Worm (Caenorhabditis elegans) whole organism, L3 larva: ENCODE results near the gene C50C3.1.

Experiments
- R02D3.7 ChIP-seq: fragments of 150-350 bp; optimal IDR thresholded peaks from 2 replicates; lab custom pipeline; 2014; ENCODE audit warnings: missing biosample characterization, missing genetic modification characterization
- ZK546.5 ChIP-seq: sonication (generic microtip); optimal IDR thresholded peaks from 2 replicates; lab custom pipeline; 2017; ENCODE audit warnings: missing biosample characterization, missing genetic modification characterization
- ama-1 ChIP-seq: fragments of 150-350 bp; optimal IDR thresholded peaks from 2 replicates; lab custom pipeline; 2018
- ceh-16 ChIP-seq: sonication (generic microtip); optimal IDR thresholded peaks from 2 replicates; lab custom pipeline; 2017; ENCODE audit warnings: missing biosample characterization, missing genetic modification characterization
- ceh-82 ChIP-seq: fragments of 150-350 bp; optimal IDR thresholded peaks from 2 replicates; lab custom pipeline; 2014; ENCODE audit warnings: missing biosample characterization, missing genetic modification characterization
- daf-12 ChIP-seq: fragments of 150-350 bp; optimal IDR thresholded peaks from 2 replicates; lab custom pipeline; 2014; ENCODE audit warnings: missing biosample characterization, missing genetic modification reagents, missing genetic modification characterization
- egl-5 ChIP-seq: fragments of 150-350 bp; optimal IDR thresholded peaks from 2 replicates; lab custom pipeline; 2017; ENCODE audit warnings: missing biosample characterization, missing genetic modification reagents, missing genetic modification characterization, inconsistent platforms
- elt-1 ChIP-seq: fragments of 150-350 bp; optimal IDR thresholded peaks from 2 replicates; lab custom pipeline; 2014; ENCODE audit warnings: missing biosample characterization, missing genetic modification characterization
- elt-2 ChIP-seq: sonication (generic microtip); optimal IDR thresholded peaks from 2 replicates; lab custom pipeline; 2016; ENCODE audit warnings: missing genetic modification reagents, mild to moderate bottlenecking, missing genetic modification characterization, missing compliant biosample characterization
- elt-3 ChIP-seq, 3 experiments: fragments of 150-350 bp in 1 of 3; sonication (generic microtip) in 2 of 3; optimal IDR thresholded peaks; 2 replicates in 2 of 3; 4 replicates in 1 of 3; lab custom pipeline; 2014 to 2017; ENCODE audit warnings: missing biosample characterization in 3 of 3, missing genetic modification characterization in 3 of 3
- fkh-10 ChIP-seq: sonication (generic microtip); optimal IDR thresholded peaks from 2 replicates; lab custom pipeline; 2017; ENCODE audit warnings: missing biosample characterization, missing genetic modification reagents, missing genetic modification characterization
- fkh-2 ChIP-seq: fragments of 150-350 bp; optimal IDR thresholded peaks from 2 replicates; lab custom pipeline; 2014; ENCODE audit warnings: missing biosample characterization, missing genetic modification reagents, missing genetic modification characterization
- fos-1 ChIP-seq: fragments of 150-350 bp; optimal IDR thresholded peaks from 2 replicates; lab custom pipeline; 2014; ENCODE audit warnings: missing biosample characterization, missing genetic modification characterization
- hmg-11 ChIP-seq: sonication (generic microtip); optimal IDR thresholded peaks from 2 replicates; lab custom pipeline; 2016; ENCODE audit warnings: missing genetic modification characterization, missing compliant biosample characterization
- jun-1 ChIP-seq: fragments of 150-350 bp; optimal IDR thresholded peaks from 2 replicates; lab custom pipeline; 2014; ENCODE audit warnings: missing biosample characterization, missing genetic modification reagents, missing genetic modification characterization
- lin-15B ChIP-seq: fragments of 150-350 bp; optimal IDR thresholded peaks from 2 replicates; lab custom pipeline; 2014; ENCODE audit warnings: missing biosample characterization, missing genetic modification characterization
- lin-39 ChIP-seq: fragments of 150-350 bp; optimal IDR thresholded peaks from 2 replicates; lab custom pipeline; 2018; ENCODE audit warnings: missing biosample characterization, missing genetic modification reagents, missing genetic modification characterization
- lsy-12 ChIP-seq: sonication (generic microtip); optimal IDR thresholded peaks from 2 replicates; lab custom pipeline; 2016; ENCODE audit warnings: mild to moderate bottlenecking, missing genetic modification characterization, missing compliant biosample characterization
- mdl-1 ChIP-seq: fragments of 150-350 bp; optimal IDR thresholded peaks from 2 replicates; lab custom pipeline; 2014; ENCODE audit warnings: missing biosample characterization, missing genetic modification characterization
- mml-1 ChIP-seq: fragments of 150-350 bp; sonication (generic microtip); optimal IDR thresholded peaks from 3 replicates; lab custom pipeline; 2014; ENCODE audit warnings: missing biosample characterization, missing genetic modification characterization
- nfya-1 ChIP-seq: sonication (generic microtip); optimal IDR thresholded peaks from 2 replicates; lab custom pipeline; 2017; ENCODE audit warnings: missing genetic modification characterization, mild to moderate bottlenecking, missing compliant biosample characterization, antibody characterized with exemption, moderate library complexity; ENCODE audit not compliant: insufficient read depth
- nhr-11 ChIP-seq: fragments of 150-350 bp; optimal IDR thresholded peaks from 2 replicates; lab custom pipeline; 2014; ENCODE audit warnings: missing biosample characterization, missing genetic modification characterization
- nhr-12 ChIP-seq: fragments of 150-350 bp; optimal IDR thresholded peaks from 2 replicates; lab custom pipeline; 2014; ENCODE audit warnings: missing biosample characterization, missing genetic modification characterization
- nhr-23 ChIP-seq: fragments of 150-350 bp; optimal IDR thresholded peaks from 2 replicates; lab custom pipeline; 2014; ENCODE audit warnings: missing biosample characterization, missing genetic modification reagents, missing genetic modification characterization
- nhr-25 ChIP-seq: sonication (generic microtip); optimal IDR thresholded peaks from 2 replicates; lab custom pipeline; 2017; ENCODE audit warnings: missing biosample characterization, missing genetic modification characterization
- nhr-28 ChIP-seq: fragments of 150-350 bp; optimal IDR thresholded peaks from 2 replicates; lab custom pipeline; 2014; ENCODE audit warnings: missing biosample characterization, missing genetic modification characterization
- nhr-67 ChIP-seq: fragments of 150-350 bp; optimal IDR thresholded peaks from 2 replicates; lab custom pipeline; 2014; ENCODE audit warnings: missing biosample characterization, missing genetic modification characterization
- nhr-76 ChIP-seq: fragments of 150-350 bp; sonication (generic microtip); optimal IDR thresholded peaks from 5 replicates; lab custom pipeline; 2014; ENCODE audit warnings: missing biosample characterization, missing genetic modification characterization
- nhr-77 ChIP-seq: fragments of 150-350 bp; optimal IDR thresholded peaks from 2 replicates; lab custom pipeline; 2014; ENCODE audit warnings: missing biosample characterization, missing genetic modification characterization
- pha-4 ChIP-seq: fragments of 150-350 bp; optimal IDR thresholded peaks from 2 replicates; lab custom pipeline; 2014; ENCODE audit warnings: missing biosample characterization, missing genetic modification reagents, missing genetic modification characterization
- pqm-1 ChIP-seq: fragments of 150-350 bp; optimal IDR thresholded peaks from 2 replicates; lab custom pipeline; 2017; ENCODE audit warnings: missing biosample characterization, missing genetic modification characterization, inconsistent platforms
- sea-2 ChIP-seq: fragments of 150-350 bp; sonication (generic microtip); optimal IDR thresholded peaks from 4 replicates; lab custom pipeline; 2014; ENCODE audit warnings: missing biosample characterization, missing genetic modification reagents, missing genetic modification characterization
- skn-1 ChIP-seq: fragments of 150-350 bp; optimal IDR thresholded peaks from 2 replicates; lab custom pipeline; 2014; ENCODE audit warnings: missing biosample characterization, missing genetic modification characterization
- snpc-4 ChIP-seq: fragments of 150-350 bp; optimal IDR thresholded peaks from 2 replicates; lab custom pipeline; 2014; ENCODE audit warnings: missing biosample characterization, missing genetic modification characterization
- tbx-2 ChIP-seq: sonication (generic microtip); optimal IDR thresholded peaks from 2 replicates; lab custom pipeline; 2016; ENCODE audit warnings: mild to moderate bottlenecking, missing genetic modification characterization, missing compliant biosample characterization
- ztf-11 ChIP-seq: fragments of 150-350 bp; optimal IDR thresholded peaks from 2 replicates; lab custom pipeline; 2014; ENCODE audit warnings: missing biosample characterization, missing genetic modification characterization

C50C3.1 gene

ce11 chrIII:8237827-8238226 lies 46.0 kb downstream of the C50C3.1 start, which contains the start of gene tsp-2:
tsp-2 (minus strand) TSS chrIII:8237935.
- TF ChIP-seq tbx-2 (no peak), nhr-23 (tag; lab: Kevin White, UChicago) (no peak), elt-2 (tag; lab: Kevin White, UChicago) (peak; percentile 86), elt-3 (tag; optimal IDR thresholded peaks at IDR 0.05; lab: Kevin White, UChicago) (no peak), ZK546.5 (no peak), ceh-16 (tag; lab: Kevin White, UChicago) (no peak), R02D3.7 (tag; lab: Kevin White, UChicago) (no peak), fkh-2 (tag; lab: Kevin White, UChicago) (no peak), pha-4 (tag; lab: Kevin White, UChicago) (peak; percentile 69), egl-5 (tag; lab: Kevin White, UChicago) (no peak), elt-1 (no peak), skn-1 (tag; lab: Kevin White, UChicago) (no peak), pqm-1 (tag; lab: Kevin White, UChicago) (peak; percentile 86), lsy-12 (no peak), nhr-77 (tag; lab: Kevin White, UChicago) (no peak), jun-1 (peak; percentile 49), nhr-67 (tag; lab: Kevin White, UChicago) (no peak), lin-15B (tag; lab: Kevin White, UChicago) (no peak), sea-2 (no peak), fkh-10 (GFP tag; lab: Kevin White, UChicago) (no peak), lin-39 (tag; lab: Kevin White, UChicago) (no peak), fos-1 (tag; lab: Kevin White, UChicago) (no peak), snpc-4 (tag; lab: Kevin White, UChicago) (no peak), nhr-28 (tag; lab: Kevin White, UChicago) (no peak), nhr-12 (no peak), ztf-11 (tag; lab: Kevin White, UChicago) (no peak), mdl-1 (tag; lab: Kevin White, UChicago) (no peak), hmg-11 (tag; lab: Kevin White, UChicago) (no peak), mml-1 (tag; lab: Kevin White, UChicago) (no peak), ama-1 (lab: Kevin White, UChicago) (no peak), nhr-11 (tag; lab: Kevin White, UChicago) (no peak), nhr-25 (no peak)

ce11 chrIII:8239325-8239724 lies 47.5 kb downstream of the C50C3.1 start, which contains the start of gene tsp-1:
tsp-1 (minus strand) TSS chrIII:8239423.
- no peak for TF ChIP-seq lsy-12
- TF ChIP-seq nhr-11 (tag; lab: Kevin White, UChicago) = no peak
- no peak for TF ChIP-seq ceh-16 (tag; lab: Kevin White, UChicago)
- peak; percentile 35 for TF ChIP-seq elt-2 (tag; lab: Kevin White, UChicago)
- TF ChIP-seq nhr-76 (tag; lab: Kevin White, UChicago) = no peak
- no peak for TF ChIP-seq nfya-1 (tag; lab: Kevin White, UChicago)
- TF ChIP-seq nhr-67 (tag; lab: Kevin White, UChicago) = no peak
- no peak for TF ChIP-seq skn-1 (tag; lab: Kevin White, UChicago)
- TF ChIP-seq lin-39 (tag; lab: Kevin White, UChicago) = no peak
- no peak for TF ChIP-seq ceh-82 (tag; lab: Kevin White, UChicago)
- peak; percentile 21 for TF ChIP-seq pha-4 (tag; lab: Kevin White, UChicago)
- peak; percentile 39 for TF ChIP-seq pqm-1 (tag; lab: Kevin White, UChicago)
- TF ChIP-seq, all 47 proteins: peak for 3

ce11 chrIII:8240247-8240646 lies 48.5 kb downstream of the C50C3.1 start:
- TF ChIP-seq daf-12 (tag; lab: Kevin White, UChicago) (no peak), ceh-16 (tag; lab: Kevin White, UChicago) (no peak), elt-2 (tag; lab: Kevin White, UChicago) (peak; percentile 57), nhr-25 (no peak), ceh-82 (tag; lab: Kevin White, UChicago) (no peak), mdl-1 (tag; lab: Kevin White, UChicago) (no peak), pqm-1 (tag; lab: Kevin White, UChicago) (peak; percentile 83)

ce11 chrIII:8240948-8241347 lies 49.2 kb downstream of the C50C3.1 start:
- TF ChIP-seq pqm-1 (tag; lab: Kevin White, UChicago) = no peak
